Fruit fly (Drosophila melanogaster): Measurements from ENCODE around the gene spidey.

DNA sequence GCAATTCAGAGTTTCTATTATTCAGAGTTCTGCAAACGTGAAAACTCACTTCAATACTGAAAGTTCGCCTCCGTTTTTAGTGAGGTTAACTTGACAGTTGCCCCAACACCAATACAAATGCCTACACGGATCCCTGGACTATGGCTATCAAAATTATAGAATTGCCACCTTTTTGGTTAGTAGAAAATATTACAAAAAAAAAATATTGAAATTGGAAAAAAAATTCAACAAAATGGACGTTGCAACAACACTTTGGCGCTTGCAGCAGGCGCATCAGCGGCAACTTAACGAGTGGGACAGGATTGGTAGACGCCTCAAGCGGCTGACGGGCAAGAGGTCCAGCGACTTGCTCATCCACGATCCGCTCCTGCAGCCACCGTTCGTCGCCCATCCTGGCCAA lies 47.2 kb downstream of the spidey start, which contains the start of the genes CG15332 and CG15330:
- TF ChIP-seq CG8478 (optimal IDR thresholded peaks at IDR 0.05) (no peak), CTCF (optimal IDR thresholded peaks at IDR 0.05) (no peak)
